Fruit fly (Drosophila melanogaster) whole organism, wandering third instar larva: Measurements from ENCODE around the gene Pkcdelta.

ENCODE experiments used
- CG9705 ChIP-seq: fragments of 200-800 bp; sonication (Bioruptor generic); optimal IDR thresholded peaks from 2 replicates; lab custom pipeline; 2018; ENCODE audit warnings: missing biosample characterization, mild to moderate bottlenecking, missing genetic modification characterization
- Dfd ChIP-seq: fragments of >200 bp; optimal IDR thresholded peaks from 2 replicates; lab custom pipeline; 2017; ENCODE audit warnings: missing biosample characterization, missing genetic modification characterization
- GATAd ChIP-seq: sonication (Bioruptor generic); optimal IDR thresholded peaks from 2 replicates; lab custom pipeline; 2016; ENCODE audit warnings: missing biosample characterization, missing genetic modification characterization
- Hnf4 ChIP-seq: fragments of 200-800 bp; sonication (Bioruptor generic); optimal IDR thresholded peaks from 2 replicates; lab custom pipeline; 2016; ENCODE audit warnings: missing biosample characterization, mild to moderate bottlenecking, missing genetic modification characterization
- Jra ChIP-seq: sonication (Bioruptor generic); optimal IDR thresholded peaks from 2 replicates; lab custom pipeline; 2016; ENCODE audit warnings: missing biosample characterization, missing genetic modification characterization
- Rel ChIP-seq, 2 experiments: fragments of 200-800 bp; sonication (Bioruptor generic) in 1 of 2; optimal IDR thresholded peaks; 2 replicates in 1 of 2; 3 replicates in 1 of 2; lab custom pipeline; 2016 to 2019; ENCODE audit warnings: mild to moderate bottlenecking in 2 of 2, missing biosample characterization in 2 of 2, missing genetic modification characterization in 2 of 2, moderate library complexity in 1 of 2
- Vsx2 ChIP-seq: fragments of 200-300, 225-300 bp; sonication (Bioruptor generic); optimal IDR thresholded peaks from 2 replicates; lab custom pipeline; 2018; ENCODE audit warnings: missing biosample characterization, missing genetic modification characterization; ENCODE audit not compliant: partially characterized antibody
- dl ChIP-seq, 2 experiments: fragments of 175-275, 200-275 bp in 1 of 2; fragments of 200-275 bp in 1 of 2; sonication (Bioruptor generic); optimal IDR thresholded peaks; lab custom pipeline; 2018; ENCODE audit warnings: mild to moderate bottlenecking in 2 of 2, missing biosample characterization in 2 of 2, missing genetic modification characterization in 2 of 2, moderate library complexity in 2 of 2; ENCODE audit not compliant: partially characterized antibody in 2 of 2, insufficient read depth in 1 of 2
- h ChIP-seq: fragments of 200-800 bp; sonication (Bioruptor generic); optimal IDR thresholded peaks from 3 replicates; lab custom pipeline; 2016; ENCODE audit warnings: missing biosample characterization, mild to moderate bottlenecking, missing genetic modification characterization
- lola ChIP-seq: fragments of >200 bp; optimal IDR thresholded peaks from 2 replicates; lab custom pipeline; 2017; ENCODE audit warnings: missing biosample characterization, missing genetic modification characterization
- pan ChIP-seq: fragments of >200 bp; optimal IDR thresholded peaks from 2 replicates; lab custom pipeline; 2017
- psq ChIP-seq: fragments of 200-800 bp; sonication (Bioruptor generic); optimal IDR thresholded peaks from 3 replicates; lab custom pipeline; 2017; ENCODE audit warnings: missing biosample characterization, mild to moderate bottlenecking, missing genetic modification characterization, moderate library complexity
- usp ChIP-seq: fragments of >200 bp; optimal IDR thresholded peaks from 2 replicates; lab custom pipeline; 2017; ENCODE audit warnings: missing biosample characterization, missing genetic modification characterization

DNA sequence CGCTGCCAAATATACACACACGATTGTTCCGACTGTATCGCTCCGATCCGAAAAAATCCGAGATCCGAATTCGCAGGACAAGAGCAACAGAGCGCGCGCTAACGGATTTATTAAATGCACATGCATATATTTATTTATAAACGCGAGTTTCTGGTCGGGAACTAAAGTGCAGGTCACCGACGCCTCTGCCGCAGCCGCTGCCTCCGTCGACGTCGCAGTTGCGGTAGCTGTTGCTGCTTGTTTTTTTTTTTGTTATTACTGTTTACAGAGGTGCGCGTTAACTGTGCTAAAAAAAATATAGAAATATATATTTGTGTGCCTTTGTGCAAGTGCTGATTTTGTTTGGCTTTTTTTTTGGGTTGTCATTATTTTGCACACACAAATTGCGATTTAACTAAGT, 31.5 kb downstream of the Pkcdelta start:
- TF ChIP-seq dl (GFP tag; optimal IDR thresholded peaks at IDR 0.05; lab: Kevin White, UChicago; ENCODE audit: insufficient read depth in 1 of 2, partially characterized antibody in 2 of 2) (no peak), usp (GFP tag; lab: Kevin White, UChicago) (no peak), h (GFP tag; lab: Kevin White, UChicago) (no peak), Hnf4 (GFP tag; lab: Kevin White, UChicago) (no peak), pan (lab: Kevin White, UChicago) (no peak), CG9705 (no peak), Dfd (GFP tag; lab: Kevin White, UChicago) (no peak), GATAd (no peak), psq (GFP tag; lab: Kevin White, UChicago) (no peak), Jra (GFP tag; lab: Kevin White, UChicago) (no peak), Rel (GFP tag; optimal IDR thresholded peaks at IDR 0.05; lab: Kevin White, UChicago) (no peak), Rel (tag; optimal IDR thresholded peaks at IDR 0.05; lab: Kevin White, UChicago) (no peak), lola (GFP tag; lab: Kevin White, UChicago) (no peak), Vsx2 (GFP tag; lab: Kevin White, UChicago) (no peak)
